Fruit fly (Drosophila melanogaster): ENCODE measurements around the gene CG3457.

CG3457 gene

DNA sequence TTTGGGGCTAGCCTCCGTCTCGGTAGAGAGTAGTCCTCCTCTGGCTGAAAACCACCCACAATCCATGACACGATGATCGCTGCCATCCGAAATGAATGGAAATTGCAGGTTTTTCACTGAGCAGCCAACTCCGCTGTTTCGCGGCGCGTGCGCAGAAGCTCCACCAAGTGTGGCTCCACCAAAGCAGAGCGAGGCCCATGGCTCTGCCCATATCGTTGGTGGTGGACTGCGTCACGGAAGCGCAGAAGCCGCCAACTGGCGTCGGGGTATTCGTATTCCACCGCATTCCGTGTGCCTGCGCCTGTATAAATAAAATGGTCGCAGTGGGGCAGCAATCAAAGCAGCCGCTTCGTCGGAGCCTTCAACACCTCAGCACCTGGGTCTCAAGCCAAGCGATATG is 35.8 kb downstream of the CG3457 start, which contains the start of gene CG14052:
Gene CG14052, plus strand, starts transcription at position 301 of the 400 bp plus-strand sequence.
- no peak for TF ChIP-seq Myc (optimal IDR thresholded peaks at IDR 0.05)
- no peak for TF ChIP-seq sage (GFP tag; optimal IDR thresholded peaks at IDR 0.05)
- no peak for TF ChIP-seq foxo (GFP tag; optimal IDR thresholded peaks at IDR 0.05)
- TF ChIP-seq dl (GFP tag; optimal IDR thresholded peaks at IDR 0.05; ENCODE audit: insufficient read depth in 1 of 2, partially characterized antibody in 2 of 2), result no peak
- TF ChIP-seq tai (GFP tag; optimal IDR thresholded peaks at IDR 0.05), result no peak

dm6 chrX:2225138-2225537 is 37.5 kb downstream of the CG3457 start, which contains the start of gene pcx:
Gene pcx (plus strand): TSS chrX:2225296.
- TF ChIP-seq pan (optimal IDR thresholded peaks at IDR 0.05), result no peak
- no peak for TF ChIP-seq CrebA (GFP tag; optimal IDR thresholded peaks at IDR 0.05; ENCODE audit: borderline replicate concordance)
- no peak for TF ChIP-seq Vsx2 (GFP tag; optimal IDR thresholded peaks at IDR 0.05; ENCODE audit: partially characterized antibody)
- TF ChIP-seq CG32264 (GFP tag; optimal IDR thresholded peaks at IDR 0.05), result no peak
- TF ChIP-seq Dif (GFP tag; optimal IDR thresholded peaks at IDR 0.05; ENCODE audit: partially characterized antibody), result peak; percentile 43
